Fruit fly (Drosophila melanogaster): ENCODE results near the gene Rga.

The Rga gene

DNA sequence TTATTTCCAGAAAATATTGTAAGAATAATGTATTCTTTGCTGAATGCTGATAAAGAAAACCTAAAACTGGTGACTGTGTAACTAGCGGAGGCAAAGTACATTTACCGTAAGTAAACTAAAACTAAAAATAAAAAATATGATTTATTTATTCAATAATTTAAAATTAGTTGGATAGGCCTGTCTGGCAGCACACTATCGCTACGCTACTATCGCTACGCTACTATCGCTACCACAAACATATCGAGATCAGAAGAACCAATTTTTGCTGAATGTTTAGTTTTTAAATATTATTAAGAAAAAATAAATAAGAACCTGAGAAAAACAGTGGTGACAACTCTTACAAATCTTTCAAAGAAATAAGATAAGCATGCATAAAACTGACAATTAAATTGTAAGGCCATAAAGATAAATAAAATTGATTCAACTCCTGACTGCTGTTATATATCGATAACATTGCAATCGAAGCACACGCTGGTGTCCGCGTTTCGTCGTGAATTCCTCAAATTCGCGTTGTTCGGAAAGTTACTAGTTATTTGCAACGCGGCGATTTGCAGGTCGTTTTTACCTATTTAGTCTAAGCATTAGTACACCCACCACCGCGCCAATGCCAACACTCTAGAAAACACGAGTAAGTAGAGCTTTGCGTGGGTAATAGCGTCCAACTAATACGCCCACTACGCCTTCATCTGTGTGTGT, 47.4 kb upstream of the Rga start, which contains the start of gene Wdr33 (continued):
- TF ChIP-seq Myb (GFP tag; optimal IDR thresholded peaks at IDR 0.05) = peak; percentile 5
- no peak for TF ChIP-seq Adf1 (GFP tag; IDR thresholded peaks at IDR 0.05)
- no peak for TF ChIP-seq CG33213 (GFP tag; optimal IDR thresholded peaks at IDR 0.05)
- TF ChIP-seq HLHmδ (GFP tag; optimal IDR thresholded peaks at IDR 0.05) = no peak
- TF ChIP-seq CG4328 (GFP tag; optimal IDR thresholded peaks at IDR 0.05) = no peak
- no peak for TF ChIP-seq CG11085 (GFP tag; IDR thresholded peaks at IDR 0.05)
- TF ChIP-seq CG10147 (GFP tag; optimal IDR thresholded peaks at IDR 0.05) = no peak
- no peak for TF ChIP-seq ap (GFP tag; IDR thresholded peaks at IDR 0.05)
- no peak for TF ChIP-seq CG15479 (GFP tag; optimal IDR thresholded peaks at IDR 0.05)
- no peak for TF ChIP-seq toy (GFP tag; IDR thresholded peaks at IDR 0.05)
- peak; percentile 50 for TF ChIP-seq CG9817 (tag; optimal IDR thresholded peaks at IDR 0.05)
- TF ChIP-seq Sin3A (optimal IDR thresholded peaks at IDR 0.05) = peak; percentile 60
- peak; percentile 10 for TF ChIP-seq sug (tag; optimal IDR thresholded peaks at IDR 0.05)
- no peak for TF ChIP-seq E2f2 (GFP tag; IDR thresholded peaks at IDR 0.05)
- TF ChIP-seq Hsf (GFP tag; optimal IDR thresholded peaks at IDR 0.05) = no peak
- no peak for TF ChIP-seq Ravus (GFP tag; IDR thresholded peaks at IDR 0.05)
- TF ChIP-seq Xrp1 (GFP tag; IDR thresholded peaks at IDR 0.05) = no peak
- TF ChIP-seq Dll (GFP tag; IDR thresholded peaks at IDR 0.05; ENCODE audit: partially characterized antibody) = peak; percentile 96
- TF ChIP-seq CG5245 (GFP tag; optimal IDR thresholded peaks at IDR 0.05) = no peak
- TF ChIP-seq CG6689 (GFP tag; IDR thresholded peaks at IDR 0.05) = 0 out of 2 replicates have a peak, but pooled peaks have one; percentile 4
- TF ChIP-seq CG16815 (GFP tag; optimal IDR thresholded peaks at IDR 0.05) = peak; percentile 30
- no peak for TF ChIP-seq gcm2 (GFP tag; optimal IDR thresholded peaks at IDR 0.05)
- no peak for TF ChIP-seq C15 (GFP tag; IDR thresholded peaks at IDR 0.05)
- TF ChIP-seq slou (GFP tag; optimal IDR thresholded peaks at IDR 0.05) = no peak
- peak; percentile 35 for TF ChIP-seq CG30020 (tag; optimal IDR thresholded peaks at IDR 0.05)
- TF ChIP-seq wdn (GFP tag; IDR thresholded peaks at IDR 0.05) = no peak
- no peak for TF ChIP-seq Kr (GFP tag; optimal IDR thresholded peaks at IDR 0.05)
- peak; percentile 33 for TF ChIP-seq pzg (GFP tag; optimal IDR thresholded peaks at IDR 0.05)
- TF ChIP-seq CG31441 (GFP tag; IDR thresholded peaks at IDR 0.05) = no peak
- peak; percentile 43 for TF ChIP-seq CG15514 (GFP tag; optimal IDR thresholded peaks at IDR 0.05)
- no peak for TF ChIP-seq tup (GFP tag; optimal IDR thresholded peaks at IDR 0.05)
- no peak for TF ChIP-seq CG2875 (GFP tag; optimal IDR thresholded peaks at IDR 0.05)
- TF ChIP-seq Doc3 (GFP tag; IDR thresholded peaks at IDR 0.05; ENCODE audit: partially characterized antibody) = peak; percentile 89
- TF ChIP-seq rib (GFP tag; IDR thresholded peaks at IDR 0.05) = no peak
- TF ChIP-seq org-1 (GFP tag; optimal IDR thresholded peaks at IDR 0.05) = no peak
- TF ChIP-seq CG9609 (GFP tag; optimal IDR thresholded peaks at IDR 0.05) = no peak
- TF ChIP-seq CrebB (tag; optimal IDR thresholded peaks at IDR 0.05) = no peak
- TF ChIP-seq gem (tag; optimal IDR thresholded peaks at IDR 0.05) = no peak
- TF ChIP-seq ato (GFP tag; IDR thresholded peaks at IDR 0.05; ENCODE audit: partially characterized antibody) = peak; percentile 68
- no peak for TF ChIP-seq CG33557 (GFP tag; optimal IDR thresholded peaks at IDR 0.05)
- peak; percentile 22 for TF ChIP-seq bcd (GFP tag; optimal IDR thresholded peaks at IDR 0.05)
- TF ChIP-seq CG10267 (tag; optimal IDR thresholded peaks at IDR 0.05) = peak; percentile 5
- no peak for TF ChIP-seq CG2202 (tag; optimal IDR thresholded peaks at IDR 0.05)
- no peak for TF ChIP-seq lab (GFP tag; optimal IDR thresholded peaks at IDR 0.05)
- peak; percentile 36 for TF ChIP-seq CG8924 (tag; optimal IDR thresholded peaks at IDR 0.05)
- TF ChIP-seq sens-2 (GFP tag; IDR thresholded peaks at IDR 0.05) = no peak
- no peak for TF ChIP-seq insv (GFP tag; optimal IDR thresholded peaks at IDR 0.05)
- no peak for TF ChIP-seq CG10979 (tag; optimal IDR thresholded peaks at IDR 0.05)
- no peak for TF ChIP-seq CG6813 (GFP tag; optimal IDR thresholded peaks at IDR 0.05)
- TF ChIP-seq Hr78 (GFP tag; optimal IDR thresholded peaks at IDR 0.05) = no peak

Data from whole organism, embryonic.